Worm (Caenorhabditis elegans): ENCODE measurements around the gene F58H7.5.

The F58H7.5 gene

ce11 chrIV:919690-920089 is at the start of gene F58H7.5:
TSS of gene F58H7.5 (plus strand) at chrIV:919990.
- TF ChIP-seq nhr-23 (tag; optimal IDR thresholded peaks at IDR 0.05) (no peak), pqm-1 (tag; optimal IDR thresholded peaks at IDR 0.05) (no peak), jun-1 (tag; optimal IDR thresholded peaks at IDR 0.05) (no peak), skn-1 (tag; optimal IDR thresholded peaks at IDR 0.05) (no peak), lin-15B (tag; optimal IDR thresholded peaks at IDR 0.05) (no peak), egl-27 (tag; optimal IDR thresholded peaks at IDR 0.05) (no peak), daf-12 (tag; optimal IDR thresholded peaks at IDR 0.05) (no peak), sea-2 (GFP tag; optimal IDR thresholded peaks at IDR 0.05) (no peak), ceh-16 (tag; optimal IDR thresholded peaks at IDR 0.05) (no peak), nhr-77 (tag; optimal IDR thresholded peaks at IDR 0.05) (no peak)

ce11 chrIV:873174-873788 is 46.5 kb upstream of the F58H7.5 start:
- TF ChIP-seq pha-4 (tag; optimal IDR thresholded peaks at IDR 0.05) (no peak), elt-3 (tag; optimal IDR thresholded peaks at IDR 0.05) (no peak), egl-5 (tag; optimal IDR thresholded peaks at IDR 0.05) (no peak), fos-1 (tag; optimal IDR thresholded peaks at IDR 0.05) (no peak), skn-1 (tag; optimal IDR thresholded peaks at IDR 0.05) (no peak)

ce11 chrIV:874677-875076 is 45.1 kb upstream of the F58H7.5 start, which contains the start of gene Y55F3BR.1:
TSS of gene Y55F3BR.1 (plus strand) at chrIV:874791.
- TF ChIP-seq fos-1 (tag; optimal IDR thresholded peaks at IDR 0.05) (no peak), skn-1 (tag; optimal IDR thresholded peaks at IDR 0.05) (no peak), lin-15B (tag; optimal IDR thresholded peaks at IDR 0.05) (peak; percentile 81), lin-39 (tag; optimal IDR thresholded peaks at IDR 0.05) (peak; percentile 46), jun-1 (tag; optimal IDR thresholded peaks at IDR 0.05) (no peak), R02D3.7 (tag; optimal IDR thresholded peaks at IDR 0.05) (no peak), elt-1 (tag; optimal IDR thresholded peaks at IDR 0.05) (no peak), lsy-12 (tag; optimal IDR thresholded peaks at IDR 0.05) (no peak), nhr-77 (tag; optimal IDR thresholded peaks at IDR 0.05) (no peak), egl-5 (tag; optimal IDR thresholded peaks at IDR 0.05) (peak; percentile 42), mdl-1 (tag; optimal IDR thresholded peaks at IDR 0.05) (no peak), unc-39 (tag; optimal IDR thresholded peaks at IDR 0.05) (no peak), nhr-11 (tag; optimal IDR thresholded peaks at IDR 0.05) (no peak), mml-1 (tag; optimal IDR thresholded peaks at IDR 0.05) (no peak), nhr-76 (tag; optimal IDR thresholded peaks at IDR 0.05) (no peak), fkh-2 (tag; optimal IDR thresholded peaks at IDR 0.05) (no peak), nhr-25 (tag; optimal IDR thresholded peaks at IDR 0.05) (no peak), ceh-82 (tag; optimal IDR thresholded peaks at IDR 0.05) (no peak), nfya-1 (tag; optimal IDR thresholded peaks at IDR 0.05; ENCODE audit: insufficient read depth) (peak; percentile 61), fkh-10 (GFP tag; optimal IDR thresholded peaks at IDR 0.05) (no peak), elt-3 (tag; optimal IDR thresholded peaks at IDR 0.05) (no peak), ztf-4 (tag; optimal IDR thresholded peaks at IDR 0.05) (no peak), nhr-67 (tag; optimal IDR thresholded peaks at IDR 0.05) (no peak), nhr-23 (tag; optimal IDR thresholded peaks at IDR 0.05) (peak; percentile 53), aly-2 (tag; optimal IDR thresholded peaks at IDR 0.05) (no peak), zag-1 (tag; optimal IDR thresholded peaks at IDR 0.05) (no peak), eor-1 (tag; optimal IDR thresholded peaks at IDR 0.05) (no peak), unc-62 (GFP tag; optimal IDR thresholded peaks at IDR 0.05) (no peak), nhr-28 (tag; optimal IDR thresholded peaks at IDR 0.05) (no peak), ZK546.5 (tag; optimal IDR thresholded peaks at IDR 0.05) (no peak), sea-2 (GFP tag; optimal IDR thresholded peaks at IDR 0.05) (no peak), ceh-28 (tag; optimal IDR thresholded peaks at IDR 0.05) (peak; percentile 20), daf-12 (tag; optimal IDR thresholded peaks at IDR 0.05) (no peak), ztf-11 (tag; optimal IDR thresholded peaks at IDR 0.05) (no peak), nhr-43 (tag; optimal IDR thresholded peaks at IDR 0.05; ENCODE audit: poor library complexity, severe bottlenecking) (no peak), egl-27 (tag; optimal IDR thresholded peaks at IDR 0.05) (no peak), ama-1 (optimal IDR thresholded peaks at IDR 0.05) (no peak), tbx-2 (tag; optimal IDR thresholded peaks at IDR 0.05) (no peak), ceh-9 (tag; optimal IDR thresholded peaks at IDR 0.05) (no peak), ceh-16 (tag; optimal IDR thresholded peaks at IDR 0.05) (no peak), snpc-4 (tag; optimal IDR thresholded peaks at IDR 0.05) (peak; percentile 69), hmg-11 (tag; optimal IDR thresholded peaks at IDR 0.05) (peak; percentile 46), nhr-12 (tag; optimal IDR thresholded peaks at IDR 0.05) (no peak), pha-4 (tag; optimal IDR thresholded peaks at IDR 0.05) (peak; percentile 87)

Measured in whole organism, L3 larva.